Worm (Caenorhabditis elegans) whole organism, L1 larva: Measurements from ENCODE around the gene nspf-3.

Experiments used
- C16A3.4 ChIP-seq: fragments of 150-350 bp; optimal IDR thresholded peaks from 2 replicates; lab custom pipeline; 2014; ENCODE audit warnings: missing biosample characterization, missing genetic modification characterization
- C34B4.2 ChIP-seq: sonication (generic microtip); optimal IDR thresholded peaks from 2 replicates; lab custom pipeline; 2017; ENCODE audit warnings: mild to moderate bottlenecking, missing genetic modification characterization, missing compliant biosample characterization
- F16B12.6 ChIP-seq: fragments of 150-350 bp; optimal IDR thresholded peaks from 2 replicates; lab custom pipeline; 2014; ENCODE audit warnings: missing biosample characterization, missing genetic modification characterization
- Y116A8C.19 ChIP-seq: sonication (generic microtip); optimal IDR thresholded peaks from 2 replicates; lab custom pipeline; 2016; ENCODE audit warnings: missing compliant biosample characterization, missing genetic modification characterization, borderline replicate concordance
- aly-2 ChIP-seq: fragments of 150-350 bp; optimal IDR thresholded peaks from 2 replicates; lab custom pipeline; 2014; ENCODE audit warnings: missing biosample characterization, missing genetic modification characterization
- ama-1 ChIP-seq: fragments of 150-350 bp; optimal IDR thresholded peaks from 2 replicates; lab custom pipeline; 2014
- blmp-1 ChIP-seq: fragments of 150-350 bp; optimal IDR thresholded peaks from 2 replicates; lab custom pipeline; 2014; ENCODE audit warnings: missing biosample characterization, missing genetic modification characterization
- ceh-63 ChIP-seq: fragments of 200-800 bp; sonication (Bioruptor generic); optimal IDR thresholded peaks from 2 replicates; lab custom pipeline; 2018; ENCODE audit warnings: mild to moderate bottlenecking, missing genetic modification characterization, missing compliant biosample characterization
- ces-1 ChIP-seq: fragments of 150-350 bp; optimal IDR thresholded peaks from 2 replicates; lab custom pipeline; 2014; ENCODE audit warnings: missing biosample characterization, missing genetic modification reagents, missing genetic modification characterization
- efl-1 ChIP-seq, 4 experiments: fragments of 150-350 bp; optimal IDR thresholded peaks in 3 of 4; peaks in 1 of 4; 1 replicate in 1 of 4; 2 replicates in 3 of 4; lab custom pipeline; 2014; ENCODE audit warnings: missing biosample characterization in 2 of 4, missing genetic modification characterization in 2 of 4, missing genetic modification reagents in 2 of 4
- fkh-10 ChIP-seq: sonication (generic microtip); optimal IDR thresholded peaks from 2 replicates; lab custom pipeline; 2017; ENCODE audit warnings: missing biosample characterization, missing genetic modification reagents, missing genetic modification characterization
- fkh-4 ChIP-seq: sonication (generic microtip); optimal IDR thresholded peaks from 2 replicates; lab custom pipeline; 2016; ENCODE audit warnings: missing compliant biosample characterization, missing genetic modification characterization, borderline replicate concordance
- hlh-17 ChIP-seq: fragments of 200-800 bp; sonication (Bioruptor generic); optimal IDR thresholded peaks from 2 replicates; lab custom pipeline; 2018; ENCODE audit warnings: missing genetic modification characterization, mild to moderate bottlenecking, missing compliant biosample characterization, moderate library complexity, borderline replicate concordance
- hlh-4 ChIP-seq: sonication (generic microtip); optimal IDR thresholded peaks from 2 replicates; lab custom pipeline; 2016; ENCODE audit warnings: mild to moderate bottlenecking, missing genetic modification characterization, missing compliant biosample characterization
- irx-1 ChIP-seq: sonication (generic microtip); optimal IDR thresholded peaks from 2 replicates; lab custom pipeline; 2016; ENCODE audit warnings: missing genetic modification characterization, missing compliant biosample characterization
- lin-13 ChIP-seq: fragments of 150-350 bp; optimal IDR thresholded peaks from 2 replicates; lab custom pipeline; 2014; ENCODE audit warnings: missing biosample characterization, missing genetic modification reagents, missing genetic modification characterization
- lin-14 ChIP-seq: fragments of 200-800 bp; sonication (Bioruptor generic); optimal IDR thresholded peaks from 2 replicates; lab custom pipeline; 2018; ENCODE audit warnings: mild to moderate bottlenecking, missing genetic modification characterization, moderate library complexity, missing compliant biosample characterization
- lin-15B ChIP-seq: fragments of 150-350 bp; sonication (generic microtip); optimal IDR thresholded peaks from 3 replicates; lab custom pipeline; 2014; ENCODE audit warnings: missing biosample characterization, missing genetic modification characterization
- lin-35 ChIP-seq, 2 experiments: fragments of 150-350 bp; optimal IDR thresholded peaks; 2 replicates each; lab custom pipeline; 2014; ENCODE audit warnings: missing biosample characterization in 2 of 2, missing genetic modification characterization in 2 of 2, missing genetic modification reagents in 2 of 2
- mep-1 ChIP-seq: fragments of 150-350 bp; optimal IDR thresholded peaks from 2 replicates; lab custom pipeline; 2014; ENCODE audit warnings: missing biosample characterization, missing genetic modification characterization
- nhr-19 ChIP-seq: fragments of 200-800 bp; sonication (Bioruptor generic); conservative IDR thresholded peaks from 2 replicates; pipeline ENCODE4 v1.3.6; 2022; ENCODE audit warnings: missing genetic modification characterization, missing compliant biosample characterization
- nhr-71 ChIP-seq: sonication (generic microtip); optimal IDR thresholded peaks from 2 replicates; lab custom pipeline; 2016; ENCODE audit warnings: mild to moderate bottlenecking, missing genetic modification characterization, moderate library complexity, missing compliant biosample characterization
- nhr-77 ChIP-seq: fragments of 150-350 bp; optimal IDR thresholded peaks from 2 replicates; lab custom pipeline; 2014; ENCODE audit warnings: missing biosample characterization, missing genetic modification characterization
- nhr-90 ChIP-seq: sonication (generic microtip); optimal IDR thresholded peaks from 2 replicates; lab custom pipeline; 2016; ENCODE audit warnings: mild to moderate bottlenecking, missing genetic modification characterization, missing compliant biosample characterization; ENCODE audit not compliant: poor library complexity
- pag-3 ChIP-seq: sonication (generic microtip); optimal IDR thresholded peaks from 2 replicates; lab custom pipeline; 2017; ENCODE audit warnings: missing genetic modification characterization, mild to moderate bottlenecking, missing compliant biosample characterization, antibody characterized with exemption, borderline replicate concordance; ENCODE audit not compliant: insufficient read depth
- pax-3 ChIP-seq: fragments of 200-800 bp; sonication (Bioruptor generic); optimal IDR thresholded peaks from 2 replicates; lab custom pipeline; 2018; ENCODE audit warnings: mild to moderate bottlenecking, missing genetic modification characterization, moderate library complexity, missing compliant biosample characterization
- pqm-1 ChIP-seq: sonication (generic microtip); optimal IDR thresholded peaks from 3 replicates; lab custom pipeline; 2017; ENCODE audit warnings: missing biosample characterization, missing genetic modification characterization
- sup-37 ChIP-seq: fragments of 200-800 bp; sonication (Bioruptor generic); optimal IDR thresholded peaks from 2 replicates; lab custom pipeline; 2018; ENCODE audit warnings: mild to moderate bottlenecking, missing genetic modification characterization, missing compliant biosample characterization
- swsn-7 ChIP-seq: sonication (generic microtip); optimal IDR thresholded peaks from 2 replicates; lab custom pipeline; 2016; ENCODE audit warnings: missing genetic modification characterization, missing compliant biosample characterization
- tbx-2 ChIP-seq: sonication (generic microtip); optimal IDR thresholded peaks from 2 replicates; lab custom pipeline; 2016; ENCODE audit warnings: missing genetic modification characterization, missing compliant biosample characterization
- unc-30 ChIP-seq: sonication (generic microtip); optimal IDR thresholded peaks from 2 replicates; lab custom pipeline; 2017; ENCODE audit warnings: missing biosample characterization, missing genetic modification characterization
- zip-4 ChIP-seq: fragments of 200-800 bp; sonication (Bioruptor generic); optimal IDR thresholded peaks from 2 replicates; lab custom pipeline; 2018; ENCODE audit warnings: mild to moderate bottlenecking, missing genetic modification characterization, moderate library complexity, missing compliant biosample characterization

The nspf-3 gene

DNA sequence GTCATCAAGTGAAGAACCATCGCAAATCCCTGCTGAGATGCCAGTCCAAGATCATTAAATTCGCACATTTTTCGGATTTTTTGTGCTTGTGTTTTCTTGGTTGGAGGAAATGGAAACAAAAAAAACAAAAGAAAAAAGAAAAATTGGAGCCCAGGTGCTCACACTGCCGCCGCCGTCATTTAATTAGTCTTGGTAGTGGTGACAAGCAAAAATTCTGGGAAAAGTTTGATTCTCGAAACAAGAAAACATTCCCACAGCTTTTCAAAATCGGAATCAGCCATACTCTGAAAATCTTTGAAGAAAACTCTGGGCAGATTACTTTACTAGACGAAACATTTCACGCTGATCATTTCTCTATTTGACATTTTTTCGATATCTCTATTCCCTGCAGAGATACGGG lies 15.2 kb upstream of the nspf-3 start, which contains the start of gene srh-128 (continued):
- TF ChIP-seq C34B4.2 (tag; lab: Kevin White, UChicago): no peak

DNA sequence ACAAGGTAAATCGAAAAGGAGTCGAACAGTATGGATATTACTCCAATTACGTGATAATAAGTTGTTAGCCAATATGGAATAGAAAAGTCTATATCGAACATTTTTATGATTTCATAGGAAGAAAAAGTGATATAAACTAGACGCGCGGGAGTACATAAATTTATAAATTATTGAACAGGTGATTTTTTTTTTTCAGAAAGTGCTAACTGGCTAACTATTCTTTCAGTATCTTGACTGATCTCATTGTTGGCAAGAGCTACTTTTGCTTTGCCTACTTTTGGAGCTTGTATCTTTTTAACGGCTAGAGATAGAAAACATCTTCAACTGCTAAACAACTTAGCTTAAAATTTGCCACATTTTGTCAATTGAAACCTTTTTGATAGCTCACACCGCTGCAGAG lies 12.8 kb upstream of the nspf-3 start, which contains the start of gene sri-60:
Gene sri-60 (minus strand): TSS at position 101 of the 400 bp plus-strand sequence.
- TF ChIP-seq pax-3: no peak
- no peak for TF ChIP-seq sup-37 (GFP tag; lab: Kevin White, UChicago)
- no peak for TF ChIP-seq F16B12.6 (tag; lab: Kevin White, UChicago)
- no peak for TF ChIP-seq unc-30
- TF ChIP-seq irx-1 (tag; lab: Kevin White, UChicago): no peak
- TF ChIP-seq pag-3 (tag; lab: Kevin White, UChicago): no peak
- TF ChIP-seq blmp-1 (tag; lab: Kevin White, UChicago): no peak
- TF ChIP-seq lin-15B (tag; lab: Kevin White, UChicago): no peak
- TF ChIP-seq ceh-63: no peak
- no peak for TF ChIP-seq C16A3.4 (tag; lab: Kevin White, UChicago)
- TF ChIP-seq ama-1 (lab: Kevin White, UChicago): no peak
- no peak for TF ChIP-seq Y116A8C.19 (tag; lab: Kevin White, UChicago)
- TF ChIP-seq aly-2 (tag; lab: Kevin White, UChicago): no peak
- no peak for TF ChIP-seq pqm-1 (tag; lab: Kevin White, UChicago)
- TF ChIP-seq lin-13 (GFP tag; lab: Kevin White, UChicago): no peak

DNA sequence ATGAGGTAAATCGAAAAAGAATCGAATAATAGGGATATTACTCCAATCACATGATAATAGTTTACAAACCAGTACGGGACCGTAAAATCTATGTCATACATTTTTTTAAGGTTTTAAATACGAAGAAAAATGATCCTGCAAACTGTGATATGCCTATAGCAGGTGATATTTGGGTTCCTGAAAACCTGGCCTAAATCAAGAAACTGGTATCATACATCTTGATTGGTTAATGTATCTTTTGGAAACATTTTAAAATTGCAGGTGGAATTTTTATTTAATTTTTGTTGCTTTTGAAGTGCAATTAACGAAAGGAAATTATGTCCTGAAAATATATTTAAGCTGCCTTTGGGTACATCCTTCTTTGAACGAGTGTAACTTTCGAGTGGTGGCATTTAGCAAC lies 10.2 kb upstream of the nspf-3 start, which contains the start of gene sri-61:
Gene sri-61 (minus strand): TSS at position 101 of the 400 bp plus-strand sequence.
- no peak for TF ChIP-seq blmp-1 (tag; lab: Kevin White, UChicago)
- TF ChIP-seq hlh-4 (tag; lab: Kevin White, UChicago): peak; percentile 77

DNA sequence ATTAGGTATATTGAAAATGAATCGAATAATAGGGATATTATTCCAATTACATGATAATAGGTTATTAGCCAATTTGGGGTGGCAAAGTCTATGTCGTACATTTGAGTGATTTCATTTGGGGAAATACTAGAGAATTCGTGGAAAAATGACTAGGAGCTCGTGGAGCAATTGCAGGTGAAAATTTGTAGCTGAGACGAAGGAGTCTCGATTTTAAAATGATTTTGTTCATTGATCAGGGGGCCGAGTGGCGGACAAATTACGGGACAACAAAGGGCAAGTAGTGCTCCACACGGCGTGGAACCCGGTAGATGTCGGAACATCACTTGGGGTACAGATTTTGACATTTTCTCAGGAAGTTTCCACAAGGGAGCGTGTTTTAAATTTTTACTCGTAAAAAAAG lies 8.4 kb upstream of the nspf-3 start, which contains the start of gene sri-62:
Gene sri-62 (minus strand): TSS at position 101 of the 400 bp plus-strand sequence.
- no peak for TF ChIP-seq nhr-90
- TF ChIP-seq pax-3: no peak
- no peak for TF ChIP-seq nhr-19 (GFP tag; lab: Robert Waterston, UW)
- TF ChIP-seq lin-35 (GFP tag; optimal IDR thresholded peaks at IDR 0.05; lab: Kevin White, UChicago): no peak
- TF ChIP-seq nhr-71 (tag; lab: Kevin White, UChicago): no peak
- TF ChIP-seq efl-1 (optimal IDR thresholded peaks at IDR 0.05; lab: Kevin White, UChicago): no peak
- TF ChIP-seq efl-1 (GFP tag; optimal IDR thresholded peaks at IDR 0.05 in 1 of 2; lab: Kevin White, UChicago): no peak
- no peak for TF ChIP-seq hlh-17 (GFP tag; lab: Kevin White, UChicago)
- no peak for TF ChIP-seq unc-30
- TF ChIP-seq ces-1 (GFP tag; lab: Kevin White, UChicago): no peak
- no peak for TF ChIP-seq zip-4 (GFP tag; lab: Kevin White, UChicago)
- no peak for TF ChIP-seq sup-37 (GFP tag; lab: Kevin White, UChicago)
- no peak for TF ChIP-seq tbx-2
- TF ChIP-seq F16B12.6 (tag; lab: Kevin White, UChicago): no peak
- no peak for TF ChIP-seq fkh-4 (tag; lab: Kevin White, UChicago)
- TF ChIP-seq C16A3.4 (tag; lab: Kevin White, UChicago): no peak
- TF ChIP-seq, all 84 proteins: peak for 0

DNA sequence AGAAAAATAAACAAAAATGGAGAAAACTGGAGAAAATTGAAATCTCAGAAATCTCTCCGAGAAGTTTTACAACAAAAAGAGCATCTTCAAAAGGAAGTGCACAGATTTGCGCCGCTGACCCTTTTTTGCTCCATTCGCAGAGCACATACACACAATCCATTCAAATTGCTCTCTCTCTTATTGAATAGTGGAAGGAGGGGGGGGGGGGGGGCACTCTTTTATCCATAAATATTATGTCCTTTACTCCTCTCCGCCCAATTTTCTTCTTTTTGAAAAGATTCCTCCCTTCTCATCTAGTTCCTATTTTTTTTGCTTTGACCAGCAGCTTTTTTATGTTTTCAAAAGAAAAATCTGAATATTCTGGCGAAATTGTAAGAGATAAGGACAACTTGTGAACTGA lies 5.1 kb upstream of the nspf-3 start:
- no peak for TF ChIP-seq mep-1 (tag; lab: Kevin White, UChicago)
- TF ChIP-seq lin-14 (GFP tag; lab: Kevin White, UChicago): peak; percentile 57
- no peak for TF ChIP-seq lin-13 (GFP tag; lab: Kevin White, UChicago)
- no peak for TF ChIP-seq nhr-77 (tag; lab: Kevin White, UChicago)
- peak; percentile 33 for TF ChIP-seq fkh-10 (GFP tag; lab: Kevin White, UChicago)
- no peak for TF ChIP-seq efl-1 (optimal IDR thresholded peaks at IDR 0.05; lab: Kevin White, UChicago)
- peak in 1 of 2 experiments; percentile 88 for TF ChIP-seq efl-1 (GFP tag; optimal IDR thresholded peaks at IDR 0.05 in 1 of 2; lab: Kevin White, UChicago)
- no peak for TF ChIP-seq swsn-7
